Worm (Caenorhabditis elegans): ENCODE results near the gene egl-44.

egl-44 gene

ce11 chrII:5933962-5934422 is 5.4 kb downstream of the egl-44 start:
- TF ChIP-seq snu-23 (GFP tag; optimal IDR thresholded peaks at IDR 0.05) (peak; percentile 42), nhr-71 (tag; optimal IDR thresholded peaks at IDR 0.05) (peak; percentile 41), pag-3 (tag; optimal IDR thresholded peaks at IDR 0.05; ENCODE audit: borderline replicate concordance, insufficient read depth) (no peak), dsc-1 (tag; optimal IDR thresholded peaks at IDR 0.05) (no peak), egl-13 (tag; optimal IDR thresholded peaks at IDR 0.05) (no peak), mab-9 (GFP tag; IDR thresholded peaks at IDR 0.05) (no peak), lin-39 (tag; optimal IDR thresholded peaks at IDR 0.05) (no peak), nhr-19 (GFP tag; conservative IDR thresholded peaks at IDR 0.05) (peak; percentile 37; the same call in 1 of the 2 replicates), F16B12.6 (tag; optimal IDR thresholded peaks at IDR 0.05) (no peak), sptf-1 (tag; optimal IDR thresholded peaks at IDR 0.05) (no peak), unc-130 (tag; optimal IDR thresholded peaks at IDR 0.05) (peak; percentile 55), grh-1 (GFP tag; IDR thresholded peaks at IDR 0.05) (0 out of 2 replicates have a peak, but pooled peaks have one; percentile 17), lsy-2 (tag; optimal IDR thresholded peaks at IDR 0.05) (peak; percentile 21 to 33), tbx-2 (tag; optimal IDR thresholded peaks at IDR 0.05) (peak; percentile 16), lin-14 (GFP tag; optimal IDR thresholded peaks at IDR 0.05) (peak; percentile 65), alr-1 (tag; optimal IDR thresholded peaks at IDR 0.05; ENCODE audit: borderline replicate concordance) (no peak), ama-1 (optimal IDR thresholded peaks at IDR 0.05) (no peak), fkh-10 (GFP tag; optimal IDR thresholded peaks at IDR 0.05) (no peak), nhr-90 (tag; optimal IDR thresholded peaks at IDR 0.05; ENCODE audit: poor library complexity) (peak; percentile 26), nhr-20 (tag; optimal IDR thresholded peaks at IDR 0.05) (peak; percentile 31), nhr-84 (tag; optimal IDR thresholded peaks at IDR 0.05) (no peak), ceh-82 (tag; optimal IDR thresholded peaks at IDR 0.05) (no peak), C16A3.4 (tag; optimal IDR thresholded peaks at IDR 0.05) (peak; percentile 8), lin-35 (GFP tag; optimal IDR thresholded peaks at IDR 0.05) (peak in 1 of 2 experiments; percentile 2), mdl-1 (tag; optimal IDR thresholded peaks at IDR 0.05) (peak in 1 of 2 experiments; percentile 14), fos-1 (tag; optimal IDR thresholded peaks at IDR 0.05) (no peak), unc-62 (GFP tag; optimal IDR thresholded peaks at IDR 0.05) (no peak), elt-3 (tag; optimal IDR thresholded peaks at IDR 0.05) (peak in 2 of 6 experiments; percentile 42 to 82), blmp-1 (tag; optimal IDR thresholded peaks at IDR 0.05) (peak; percentile 62), nhr-11 (tag; optimal IDR thresholded peaks at IDR 0.05) (peak; percentile 7), nhr-85 (tag) (peak; percentile 76), rnt-1 (tag; optimal IDR thresholded peaks at IDR 0.05) (peak; percentile 56), ets-5 (GFP tag; IDR thresholded peaks at IDR 0.05) (no peak), nhr-47 (tag; optimal IDR thresholded peaks at IDR 0.05) (no peak)

ce11 chrII:5936009-5936408 is 7.4 kb downstream of the egl-44 start:
- TF ChIP-seq elt-2 (tag; optimal IDR thresholded peaks at IDR 0.05) (peak; percentile 74), lin-35 (GFP tag; optimal IDR thresholded peaks at IDR 0.05) (peak in 1 of 2 experiments; percentile 63), lin-14 (GFP tag; optimal IDR thresholded peaks at IDR 0.05) (peak; percentile 20), C34B4.2 (tag; optimal IDR thresholded peaks at IDR 0.05) (no peak), elt-3 (tag; optimal IDR thresholded peaks at IDR 0.05) (no peak), lsy-2 (tag; optimal IDR thresholded peaks at IDR 0.05) (peak in 1 of 2 experiments; percentile 23), sptf-1 (tag; optimal IDR thresholded peaks at IDR 0.05) (no peak), swsn-7 (tag; optimal IDR thresholded peaks at IDR 0.05) (no peak), isw-1 (GFP tag; IDR thresholded peaks at IDR 0.05) (no peak), fkh-8 (tag; optimal IDR thresholded peaks at IDR 0.05) (no peak), lin-13 (GFP tag; optimal IDR thresholded peaks at IDR 0.05) (no peak), efl-1 (optimal IDR thresholded peaks at IDR 0.05) (no peak), efl-1 (GFP tag; optimal IDR thresholded peaks at IDR 0.05 in 1 of 2) (peak in 1 of 2 experiments; percentile 68), unc-98 (GFP tag; IDR thresholded peaks at IDR 0.05) (no peak)
